Worm (Caenorhabditis elegans) whole organism, young adult: ENCODE measurements around the gene srd-31.

ENCODE experiments used
- B0261.1 ChIP-seq: sonication (generic microtip); optimal IDR thresholded peaks from 2 replicates; lab custom pipeline; 2016; ENCODE audit warnings: mild to moderate bottlenecking, missing genetic modification characterization, moderate library complexity, missing compliant biosample characterization
- B0336.3 ChIP-seq: fragments of 200-800 bp; sonication (Bioruptor generic); IDR thresholded peaks from 2 replicates; pipeline ENCODE4 v1.3.6; 2022; ENCODE audit warnings: missing genetic modification characterization, missing compliant biosample characterization
- C06A6.2 ChIP-seq: fragments of 200-800 bp; sonication (Bioruptor generic); conservative IDR thresholded peaks from 2 replicates; pipeline ENCODE4 v1.3.6; 2022; ENCODE audit warnings: missing genetic modification characterization, missing compliant biosample characterization
- D2030.7 ChIP-seq: fragments of 200-800 bp; sonication (Bioruptor generic); IDR thresholded peaks from 2 replicates; pipeline ENCODE4 v1.3.6; 2022; ENCODE audit warnings: missing genetic modification reagents, missing genetic modification characterization, missing compliant biosample characterization
- F39B2.1 ChIP-seq: fragments of 200-800 bp; sonication (Bioruptor generic); IDR thresholded peaks from 2 replicates; pipeline ENCODE4 v1.3.6; 2022; ENCODE audit warnings: missing genetic modification reagents, missing genetic modification characterization, missing compliant biosample characterization
- F57C9.4 ChIP-seq: sonication (generic microtip); optimal IDR thresholded peaks from 2 replicates; lab custom pipeline; 2017; ENCODE audit warnings: mild to moderate bottlenecking, missing genetic modification characterization, missing compliant biosample characterization
- Y53F4B.3 ChIP-seq: fragments of 200-800 bp; sonication (Bioruptor generic); IDR thresholded peaks from 2 replicates; pipeline ENCODE4 v1.3.6; 2022; ENCODE audit warnings: missing genetic modification reagents, missing genetic modification characterization, missing compliant biosample characterization
- Y56A3A.18 ChIP-seq: fragments of 200-800 bp; sonication (Bioruptor generic); IDR thresholded peaks from 2 replicates; pipeline ENCODE4 v1.3.6; 2022; ENCODE audit warnings: missing genetic modification reagents, missing genetic modification characterization, missing compliant biosample characterization
- Y79H2A.3 ChIP-seq: fragments of 200-800 bp; sonication (Bioruptor generic); conservative IDR thresholded peaks from 2 replicates; pipeline ENCODE4 v1.3.6; 2022; ENCODE audit warnings: missing genetic modification reagents, missing genetic modification characterization, missing compliant biosample characterization
- Y95B8A.8 ChIP-seq: fragments of 200-800 bp; sonication (Bioruptor generic); IDR thresholded peaks from 2 replicates; pipeline ENCODE4 v1.3.6; 2022; ENCODE audit warnings: missing genetic modification reagents, missing genetic modification characterization, missing compliant biosample characterization
- akir-1 ChIP-seq: fragments of 200-800 bp; sonication (Bioruptor generic); optimal IDR thresholded peaks from 2 replicates; lab custom pipeline; 2018; ENCODE audit warnings: mild to moderate bottlenecking, missing genetic modification characterization, moderate library complexity, missing compliant biosample characterization
- aptf-2 ChIP-seq: fragments of 200-800 bp; sonication (Bioruptor generic); conservative IDR thresholded peaks from 2 replicates; pipeline ENCODE4 v1.3.6; 2022; ENCODE audit warnings: missing genetic modification reagents, missing genetic modification characterization, missing compliant biosample characterization
- attf-3 ChIP-seq: fragments of 200-800 bp; sonication (Bioruptor generic); conservative IDR thresholded peaks from 2 replicates; pipeline ENCODE4 v1.3.6; 2022; ENCODE audit warnings: missing genetic modification reagents, missing genetic modification characterization, missing compliant biosample characterization
- attf-6 ChIP-seq: fragments of 200-800 bp; sonication (Bioruptor generic); IDR thresholded peaks from 2 replicates; pipeline ENCODE4 v1.3.6; 2022; ENCODE audit warnings: missing genetic modification reagents, missing genetic modification characterization, missing compliant biosample characterization
- bed-1 ChIP-seq: fragments of 200-800 bp; sonication (Bioruptor generic); IDR thresholded peaks from 2 replicates; pipeline ENCODE4 v1.3.6; 2022; ENCODE audit warnings: missing genetic modification reagents, missing genetic modification characterization, missing compliant biosample characterization
- cebp-2 ChIP-seq: fragments of 200-800 bp; sonication (Bioruptor generic); IDR thresholded peaks from 2 replicates; pipeline ENCODE4 v1.3.6; 2022; ENCODE audit warnings: missing genetic modification characterization, missing compliant biosample characterization
- ceh-40 ChIP-seq: fragments of 200-800 bp; sonication (Bioruptor generic); IDR thresholded peaks from 2 replicates; pipeline ENCODE4 v1.3.6; 2022; ENCODE audit warnings: missing genetic modification characterization, missing compliant biosample characterization
- ceh-58 ChIP-seq: fragments of 200-800 bp; sonication (Bioruptor generic); IDR thresholded peaks from 2 replicates; pipeline ENCODE4 v1.3.6; 2022; ENCODE audit warnings: missing genetic modification characterization, missing compliant biosample characterization
- ceh-91 ChIP-seq: fragments of 200-800 bp; sonication (Bioruptor generic); IDR thresholded peaks from 2 replicates; pipeline ENCODE4 v1.3.6; 2022; ENCODE audit warnings: missing genetic modification reagents, missing genetic modification characterization, missing compliant biosample characterization
- egl-18 ChIP-seq: fragments of 200-800 bp; sonication (Bioruptor generic); IDR thresholded peaks from 2 replicates; pipeline ENCODE4 v1.3.6; 2022; ENCODE audit warnings: missing genetic modification reagents, missing genetic modification characterization, missing compliant biosample characterization
- egl-44 ChIP-seq: fragments of 200-800 bp; sonication (Bioruptor generic); IDR thresholded peaks from 2 replicates; pipeline ENCODE4 v1.3.6; 2022; ENCODE audit warnings: missing genetic modification reagents, missing genetic modification characterization, missing compliant biosample characterization
- ekl-4 ChIP-seq: fragments of 200-800 bp; sonication (Bioruptor generic); IDR thresholded peaks from 2 replicates; pipeline ENCODE4 v1.3.6; 2022; ENCODE audit warnings: missing genetic modification reagents, missing genetic modification characterization, missing compliant biosample characterization
- him-1 ChIP-seq: sonication (generic microtip); optimal IDR thresholded peaks from 2 replicates; lab custom pipeline; 2016; ENCODE audit warnings: missing genotype, missing genetic modification reagents, missing genetic modification characterization, missing compliant biosample characterization
- hsf-1 ChIP-seq: fragments of 200-800 bp; sonication (Bioruptor generic); IDR thresholded peaks from 2 replicates; pipeline ENCODE4 v1.3.6; 2022; ENCODE audit warnings: missing genetic modification reagents, missing genetic modification characterization, missing compliant biosample characterization
- lin-26 ChIP-seq: fragments of 200-800 bp; sonication (Bioruptor generic); IDR thresholded peaks from 2 replicates; pipeline ENCODE4 v1.3.6; 2022; ENCODE audit warnings: missing genetic modification reagents, missing genetic modification characterization, missing compliant biosample characterization
- lin-40 ChIP-seq: sonication (generic microtip); optimal IDR thresholded peaks from 2 replicates; lab custom pipeline; 2016; ENCODE audit warnings: missing genetic modification characterization, mild to moderate bottlenecking, missing compliant biosample characterization, missing genotype, missing genetic modification reagents
- lin-54 ChIP-seq: fragments of 200-800 bp; sonication (Bioruptor generic); optimal IDR thresholded peaks from 2 replicates; lab custom pipeline; 2018; ENCODE audit warnings: mild to moderate bottlenecking, missing genetic modification characterization, missing compliant biosample characterization
- lsy-27 ChIP-seq: sonication (generic microtip); optimal IDR thresholded peaks from 2 replicates; lab custom pipeline; 2017; ENCODE audit warnings: missing genetic modification characterization, mild to moderate bottlenecking, missing compliant biosample characterization, antibody characterized with exemption, missing genotype, borderline replicate concordance; ENCODE audit not compliant: insufficient read depth
- mel-28 ChIP-seq: sonication (generic microtip); optimal IDR thresholded peaks from 2 replicates; lab custom pipeline; 2016; ENCODE audit warnings: borderline replicate concordance, mild to moderate bottlenecking, missing genetic modification characterization, missing compliant biosample characterization
- pha-4 ChIP-seq: fragments of 150-350 bp; sonication (generic microtip); optimal IDR thresholded peaks from 2 replicates; lab custom pipeline; 2014; ENCODE audit warnings: missing biosample characterization, missing genetic modification reagents, missing genetic modification characterization
- sea-2 ChIP-seq: fragments of 200-800 bp; sonication (Bioruptor generic); IDR thresholded peaks from 2 replicates; pipeline ENCODE4 v1.3.6; 2022; ENCODE audit warnings: missing genetic modification characterization, missing compliant biosample characterization
- snpc-1.3 ChIP-seq: sonication (generic microtip); optimal IDR thresholded peaks from 2 replicates; lab custom pipeline; 2017; ENCODE audit warnings: missing genetic modification characterization, mild to moderate bottlenecking, missing compliant biosample characterization, antibody characterized with exemption, moderate library complexity, missing genotype, missing genetic modification reagents; ENCODE audit not compliant: insufficient read depth
- somi-1 ChIP-seq: fragments of 200-800 bp; sonication (Bioruptor generic); optimal IDR thresholded peaks from 2 replicates; lab custom pipeline; 2018; ENCODE audit warnings: mild to moderate bottlenecking, missing genetic modification characterization, missing compliant biosample characterization
- tlf-1 ChIP-seq: fragments of 200-800 bp; sonication (Bioruptor generic); optimal IDR thresholded peaks from 2 replicates; lab custom pipeline; 2018; ENCODE audit warnings: mild to moderate bottlenecking, missing genetic modification characterization, missing compliant biosample characterization
- zim-3 ChIP-seq: sonication (generic microtip); optimal IDR thresholded peaks from 2 replicates; lab custom pipeline; 2017; ENCODE audit warnings: mild to moderate bottlenecking, missing genetic modification characterization, moderate library complexity, missing compliant biosample characterization
- ztf-18 ChIP-seq: sonication (generic microtip); optimal IDR thresholded peaks from 2 replicates; lab custom pipeline; 2016; ENCODE audit warnings: missing genotype, mild to moderate bottlenecking, missing genetic modification characterization, missing compliant biosample characterization
- ztf-25 ChIP-seq: fragments of 200-800 bp; sonication (Bioruptor generic); IDR thresholded peaks from 2 replicates; pipeline ENCODE4 v1.3.6; 2022; ENCODE audit warnings: missing genetic modification reagents, missing genetic modification characterization, missing compliant biosample characterization
- ztf-3 ChIP-seq: fragments of 200-800 bp; sonication (Bioruptor generic); optimal IDR thresholded peaks from 2 replicates; lab custom pipeline; 2018; ENCODE audit warnings: mild to moderate bottlenecking, missing genetic modification characterization, missing compliant biosample characterization

srd-31 gene

DNA sequence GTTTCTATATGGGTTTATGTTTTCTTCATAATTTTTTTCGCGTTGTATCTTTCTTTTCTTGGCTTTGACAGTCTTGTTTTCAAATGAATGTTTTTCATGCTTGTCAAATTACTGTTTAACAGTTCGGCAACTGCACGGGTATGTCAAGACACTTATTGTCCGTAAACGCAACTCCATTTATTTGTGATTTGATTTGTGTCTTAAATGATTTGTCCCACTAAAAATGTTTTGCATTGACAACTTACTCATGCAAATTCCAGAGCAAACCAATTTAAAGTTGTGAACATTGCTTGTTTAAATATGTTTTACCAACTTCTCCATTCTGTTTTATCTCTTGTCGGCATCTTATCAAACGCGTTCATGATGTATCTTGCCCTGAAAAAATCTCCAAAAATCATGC, 2.8 kb downstream of the srd-31 start, which contains the start of gene srd-25:
Gene srd-25, plus strand, starts transcription at position 301 of the 400 bp plus-strand sequence.
- TF ChIP-seq attf-6 (GFP tag; lab: Robert Waterston, UW) (no peak), lsy-27 (tag; lab: Kevin White, UChicago) (no peak), attf-3 (GFP tag; lab: Robert Waterston, UW) (no peak), Y79H2A.3 (GFP tag; lab: Robert Waterston, UW) (no peak), egl-44 (GFP tag; lab: Robert Waterston, UW) (no peak), F57C9.4 (tag; lab: Kevin White, UChicago) (no peak), Y56A3A.18 (GFP tag; lab: Robert Waterston, UW) (no peak), cebp-2 (no peak), bed-1 (GFP tag; lab: Robert Waterston, UW) (no peak), egl-18 (GFP tag; lab: Robert Waterston, UW) (no peak), tlf-1 (GFP tag; lab: Kevin White, UChicago) (no peak), akir-1 (GFP tag; lab: Kevin White, UChicago) (no peak), aptf-2 (GFP tag; lab: Robert Waterston, UW) (no peak), ztf-25 (GFP tag; lab: Robert Waterston, UW) (no peak), ztf-3 (GFP tag; lab: Kevin White, UChicago) (no peak), B0336.3 (no peak), zim-3 (tag; lab: Kevin White, UChicago) (no peak), somi-1 (no peak), snpc-1.3 (no peak), lin-26 (GFP tag; lab: Robert Waterston, UW) (no peak)
- TF ChIP-seq, all 124 proteins: peak for 0

DNA sequence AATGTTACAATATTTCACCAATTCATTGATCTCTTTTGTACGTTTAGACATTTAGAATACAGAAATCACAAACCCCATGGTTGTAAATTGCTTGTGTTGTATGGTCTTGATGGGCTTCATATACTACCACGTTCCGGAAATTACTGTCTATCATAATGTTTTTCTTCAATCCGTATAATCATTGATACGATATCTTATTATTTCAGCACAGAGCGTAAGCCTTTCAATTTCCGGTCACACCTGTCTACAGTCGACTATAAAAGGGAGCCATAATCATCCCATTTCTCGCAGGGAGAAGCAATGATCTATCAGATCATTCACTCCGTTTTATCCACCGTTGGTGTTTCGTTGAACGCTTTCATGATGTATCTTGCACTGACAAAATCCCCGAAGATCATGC, 5.1 kb downstream of the srd-31 start, which contains the start of gene srd-30:
Gene srd-30, plus strand, starts transcription at position 301 of the 400 bp plus-strand sequence.
- TF ChIP-seq ceh-40 (GFP tag; lab: Robert Waterston, UW), result no peak
- TF ChIP-seq him-1 (tag; lab: Kevin White, UChicago), result no peak
- no peak for TF ChIP-seq lin-40
- no peak for TF ChIP-seq F39B2.1
- TF ChIP-seq akir-1 (GFP tag; lab: Kevin White, UChicago), result no peak
- TF ChIP-seq ekl-4 (GFP tag; lab: Robert Waterston, UW), result no peak
- no peak for TF ChIP-seq ceh-58 (GFP tag; lab: Robert Waterston, UW)
- TF ChIP-seq B0261.1 (tag; lab: Kevin White, UChicago), result no peak
- no peak for TF ChIP-seq sea-2 (GFP tag; lab: Robert Waterston, UW)
- no peak for TF ChIP-seq mel-28 (tag; lab: Kevin White, UChicago)
- no peak for TF ChIP-seq Y95B8A.8 (GFP tag; lab: Robert Waterston, UW)
- TF ChIP-seq lin-54 (GFP tag; lab: Kevin White, UChicago), result no peak
- TF ChIP-seq ceh-91 (GFP tag; lab: Robert Waterston, UW), result no peak
- TF ChIP-seq C06A6.2 (GFP tag; lab: Robert Waterston, UW), result no peak
- TF ChIP-seq hsf-1 (GFP tag; lab: Robert Waterston, UW), result no peak
- no peak for TF ChIP-seq ztf-18
- TF ChIP-seq D2030.7, result no peak
- TF ChIP-seq B0336.3, result no peak
- no peak for TF ChIP-seq Y53F4B.3 (GFP tag; lab: Robert Waterston, UW)
- TF ChIP-seq pha-4 (tag; lab: Kevin White, UChicago), result no peak
